Worm (Caenorhabditis elegans) whole organism, L4/young adult: Measurements from ENCODE around the gene F35H10.5.

Experiments
- W03F9.2 ChIP-seq: fragments of 150-350 bp; optimal IDR thresholded peaks from 2 replicates; lab custom pipeline; 2014; ENCODE audit warnings: missing biosample characterization, missing genetic modification characterization
- dao-5 ChIP-seq: sonication (generic microtip); optimal IDR thresholded peaks from 2 replicates; lab custom pipeline; 2016; ENCODE audit warnings: missing genotype, missing genetic modification characterization, moderate library complexity, missing compliant biosample characterization
- him-1 ChIP-seq: sonication (generic microtip); optimal IDR thresholded peaks from 2 replicates; lab custom pipeline; 2016; ENCODE audit warnings: missing genotype, missing genetic modification reagents, missing genetic modification characterization, missing compliant biosample characterization

The F35H10.5 gene

DNA sequence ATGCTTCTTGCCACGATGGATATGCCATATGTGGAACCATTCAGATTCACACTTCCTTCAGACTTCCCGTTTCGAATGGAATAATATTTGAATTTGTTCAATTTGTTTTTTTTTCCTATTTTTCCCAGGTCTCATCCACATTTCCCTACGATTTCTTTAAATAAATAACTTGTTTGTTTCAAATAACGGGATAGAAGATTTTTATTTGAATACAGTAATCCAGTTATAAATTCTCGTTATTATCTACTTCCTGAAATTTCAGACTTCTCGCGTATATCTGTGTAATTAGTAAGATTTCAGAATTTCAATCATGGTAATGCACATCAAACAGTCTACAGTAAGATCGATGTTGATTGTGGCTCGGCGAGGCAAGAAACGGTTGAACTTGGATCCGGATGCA, at the start of gene F35H10.5:
TSS of gene F35H10.5 (plus strand) at position 301 of the 400 bp plus-strand sequence.
- TF ChIP-seq him-1 (tag; lab: Kevin White, UChicago) = no peak
- no peak for TF ChIP-seq dao-5 (tag; lab: Kevin White, UChicago)
- TF ChIP-seq W03F9.2 = no peak

DNA sequence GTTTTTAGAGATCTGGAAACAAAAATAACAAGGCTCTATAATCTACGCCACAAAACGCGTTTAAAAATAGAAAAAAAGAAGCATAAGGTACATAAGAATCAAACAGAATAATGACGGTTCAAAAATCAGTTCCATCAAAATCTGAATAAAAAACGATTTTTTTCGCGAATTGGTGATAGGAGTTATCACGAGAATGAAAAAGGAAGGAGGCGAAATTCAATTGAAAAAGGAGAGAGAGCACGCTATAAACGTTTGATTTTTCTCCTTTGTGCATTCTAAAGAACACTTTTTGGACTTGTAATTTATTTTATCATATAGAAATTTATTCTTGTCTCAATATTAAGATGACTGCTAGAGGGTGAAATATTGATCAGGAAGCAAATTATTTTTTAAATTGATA, 49.2 kb upstream of the F35H10.5 start:
- TF ChIP-seq W03F9.2 = no peak
- no peak for TF ChIP-seq dao-5 (tag; lab: Kevin White, UChicago)
- no peak for TF ChIP-seq him-1 (tag; lab: Kevin White, UChicago)

DNA sequence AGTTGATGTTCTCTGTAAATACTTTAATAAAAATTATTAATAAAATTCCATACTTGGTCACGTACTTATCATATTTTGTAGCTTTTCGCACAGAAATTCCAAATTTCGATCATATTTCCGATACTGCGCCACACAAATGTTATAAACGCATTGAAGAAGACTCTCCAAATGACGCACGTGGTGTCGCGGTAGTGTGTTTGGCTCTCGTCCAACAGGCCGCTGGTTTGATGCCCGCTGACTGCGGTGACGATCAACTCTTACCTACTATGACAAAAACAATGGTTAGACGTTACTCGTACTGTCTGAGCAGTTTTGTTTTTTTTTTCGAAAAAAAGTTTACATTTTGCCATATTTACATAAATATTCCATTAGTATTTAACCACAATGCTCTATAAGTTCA, 47.7 kb upstream of the F35H10.5 start:
- peak; percentile 91 for TF ChIP-seq dao-5 (tag; lab: Kevin White, UChicago)
- TF ChIP-seq him-1 (tag; lab: Kevin White, UChicago) = peak; percentile 60
- TF ChIP-seq W03F9.2 = peak; percentile 69

DNA sequence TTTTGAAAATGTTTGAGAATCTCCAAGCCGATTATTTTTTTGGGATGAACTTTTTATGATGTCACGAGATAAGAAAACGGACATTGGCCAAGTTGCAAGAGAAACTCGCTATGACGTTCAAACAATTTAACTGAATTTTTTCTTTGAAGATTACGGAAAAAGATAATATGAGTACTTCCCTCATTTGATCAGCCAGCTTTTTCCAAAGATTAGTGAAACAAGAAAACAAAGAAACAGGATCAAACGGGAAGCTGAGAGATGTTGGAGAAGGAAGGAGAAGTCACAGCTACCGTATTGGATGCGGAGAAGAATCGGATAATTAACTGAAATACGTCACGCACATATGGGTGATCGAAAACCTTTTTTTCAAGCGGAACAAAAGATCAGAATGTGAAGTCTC, 46.4 kb upstream of the F35H10.5 start:
- no peak for TF ChIP-seq W03F9.2
- no peak for TF ChIP-seq dao-5 (tag; lab: Kevin White, UChicago)
- no peak for TF ChIP-seq him-1 (tag; lab: Kevin White, UChicago)

DNA sequence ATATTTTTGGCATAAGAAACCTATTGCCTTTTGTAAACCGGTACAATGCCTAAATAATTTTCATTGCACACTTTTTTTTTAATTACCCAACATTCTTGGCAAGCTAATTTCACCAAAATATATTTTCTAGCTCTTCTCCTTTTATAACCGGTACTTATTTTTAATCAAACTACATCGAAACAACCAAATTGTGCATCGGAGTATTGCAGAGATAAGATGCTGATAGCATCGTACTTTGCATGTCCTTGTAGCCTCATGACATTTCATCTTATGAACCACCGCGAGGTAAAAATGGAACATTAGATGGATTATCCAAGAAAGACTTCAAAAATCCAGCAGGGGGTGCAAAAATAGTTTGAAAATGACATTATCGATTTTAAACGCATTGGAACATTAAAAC, 45.3 kb upstream of the F35H10.5 start:
- TF ChIP-seq him-1 (tag; lab: Kevin White, UChicago) (no peak), dao-5 (tag; lab: Kevin White, UChicago) (no peak), W03F9.2 (no peak)

DNA sequence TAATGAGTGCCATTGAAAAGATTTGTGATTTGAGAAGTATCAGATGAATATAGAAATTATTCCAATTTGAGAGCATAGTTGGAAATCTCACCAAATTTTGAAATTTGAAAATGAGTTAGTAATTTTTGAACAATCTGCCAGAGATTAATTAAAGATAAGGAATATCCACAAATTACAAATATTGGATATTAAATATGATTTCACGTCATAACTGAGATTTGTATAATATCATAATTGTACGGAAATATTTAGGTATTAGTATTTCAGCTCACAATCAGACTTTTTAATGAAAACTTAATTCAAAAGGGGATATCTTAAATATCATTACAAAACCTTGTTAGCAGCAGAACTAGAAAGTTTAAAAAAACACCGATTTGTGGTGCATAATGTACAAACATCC, 40.7 kb upstream of the F35H10.5 start, which contains the start of gene K07H8.7:
TSS of gene K07H8.7 (minus strand) at position 101 of the 400 bp plus-strand sequence.
- no peak for TF ChIP-seq W03F9.2

DNA sequence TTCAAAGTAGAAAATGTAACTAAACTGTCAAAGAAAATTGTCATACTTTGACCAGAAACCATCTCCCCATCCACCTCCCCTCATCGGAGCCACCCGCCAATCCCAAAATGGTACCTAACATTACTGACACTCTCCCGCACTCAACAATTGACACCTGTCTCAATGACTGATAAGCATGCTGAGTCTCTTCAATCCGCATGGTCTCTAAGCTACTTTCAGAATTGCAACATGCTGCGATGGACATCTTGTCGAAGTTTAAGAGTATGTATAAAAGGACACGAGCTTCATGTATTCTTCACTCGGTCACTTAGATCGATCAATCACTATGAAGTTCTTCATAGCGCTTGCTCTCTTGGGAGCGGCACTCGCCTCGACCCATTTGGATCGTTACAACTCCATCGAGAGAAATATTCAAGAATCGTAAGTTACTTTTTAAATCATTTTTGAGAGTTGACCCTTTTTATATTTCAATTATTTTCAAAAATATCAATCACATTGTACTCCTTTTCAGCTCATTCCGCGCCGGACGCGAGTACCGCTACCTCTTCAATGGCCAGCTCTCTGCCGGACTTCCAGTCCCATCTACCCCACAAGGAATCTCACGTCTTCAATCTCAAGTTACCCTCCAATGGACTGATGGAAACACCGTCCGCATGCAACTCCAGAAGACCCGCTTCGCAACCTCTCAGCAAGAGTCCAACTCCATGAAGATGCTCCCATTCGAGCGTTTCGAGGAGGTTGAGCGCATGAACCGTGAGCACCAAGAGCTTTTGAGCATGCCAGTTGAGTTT, 39.5 kb upstream of the F35H10.5 start, which contains the start of gene vit-6:
TSS of gene vit-6 (plus strand) at position 310 of the 791 bp plus-strand sequence.
- TF ChIP-seq dao-5 (tag; lab: Kevin White, UChicago) (peak; percentile 50), him-1 (tag; lab: Kevin White, UChicago) (no peak)

DNA sequence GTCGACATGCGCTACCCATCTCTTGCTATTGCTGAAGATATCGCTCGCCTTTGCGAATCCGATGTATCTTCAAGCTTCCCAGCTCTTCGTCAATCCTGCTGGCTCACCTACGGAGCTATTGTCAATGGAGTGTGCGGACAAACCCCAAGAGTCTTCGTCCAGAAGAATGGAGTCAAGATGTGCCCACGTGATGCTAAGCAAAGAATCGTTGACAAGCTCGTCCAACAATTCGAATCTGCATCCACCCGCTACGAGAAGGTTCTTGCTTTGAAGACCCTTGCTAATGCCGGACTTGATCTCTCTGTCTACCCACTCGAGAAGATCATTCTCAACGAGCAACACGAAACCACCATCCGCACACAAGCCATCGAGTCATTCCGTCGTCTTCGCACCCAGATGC, 37.9 kb upstream of the F35H10.5 start:
- TF ChIP-seq W03F9.2 (no peak), dao-5 (tag; lab: Kevin White, UChicago) (no peak), him-1 (tag; lab: Kevin White, UChicago) (no peak)

DNA sequence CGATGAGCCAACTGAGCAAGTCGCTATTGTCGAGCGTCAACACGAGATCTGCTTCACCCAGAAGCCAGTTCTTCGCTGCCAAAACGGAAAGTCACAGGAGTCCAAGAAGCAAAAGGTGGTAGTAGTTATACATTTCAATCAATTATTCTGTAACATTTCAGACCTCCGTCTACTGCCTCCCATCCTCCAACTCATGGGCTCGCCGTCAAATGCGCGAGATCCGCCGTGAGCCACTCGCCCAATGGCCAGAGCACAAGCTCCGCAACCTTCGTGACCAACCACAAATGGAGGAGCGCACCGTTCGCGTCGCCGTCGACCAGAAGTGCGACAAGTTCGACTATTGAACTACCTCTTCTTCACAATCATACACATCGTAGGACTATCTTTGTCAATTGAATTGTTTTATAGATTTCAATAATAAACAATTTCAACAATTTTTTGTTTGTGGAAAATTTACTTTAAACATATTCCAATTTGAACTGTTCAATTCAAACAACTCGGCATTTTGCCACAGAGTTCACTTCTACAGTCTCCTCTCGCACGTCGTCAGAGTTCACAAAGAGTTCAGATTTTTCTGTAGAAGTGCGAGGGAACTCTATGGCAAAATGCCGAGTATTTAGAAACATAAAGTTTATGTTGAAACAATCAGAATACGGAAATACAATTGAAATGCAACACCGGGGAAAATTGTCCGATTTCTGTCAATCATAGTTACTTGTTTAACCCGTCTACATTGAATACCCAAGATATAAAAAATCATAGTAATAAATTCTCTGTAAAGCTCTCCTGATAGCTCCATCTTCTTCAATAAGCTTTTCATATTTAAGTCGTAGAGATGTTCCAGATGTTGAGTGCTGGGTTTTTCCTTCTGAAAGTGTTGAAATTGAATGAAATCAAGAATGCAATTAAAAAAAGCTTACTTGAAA, 34.3 kb upstream of the F35H10.5 start:
- TF ChIP-seq dao-5 (tag; lab: Kevin White, UChicago) = no peak
- TF ChIP-seq W03F9.2 = no peak
- no peak for TF ChIP-seq him-1 (tag; lab: Kevin White, UChicago)

DNA sequence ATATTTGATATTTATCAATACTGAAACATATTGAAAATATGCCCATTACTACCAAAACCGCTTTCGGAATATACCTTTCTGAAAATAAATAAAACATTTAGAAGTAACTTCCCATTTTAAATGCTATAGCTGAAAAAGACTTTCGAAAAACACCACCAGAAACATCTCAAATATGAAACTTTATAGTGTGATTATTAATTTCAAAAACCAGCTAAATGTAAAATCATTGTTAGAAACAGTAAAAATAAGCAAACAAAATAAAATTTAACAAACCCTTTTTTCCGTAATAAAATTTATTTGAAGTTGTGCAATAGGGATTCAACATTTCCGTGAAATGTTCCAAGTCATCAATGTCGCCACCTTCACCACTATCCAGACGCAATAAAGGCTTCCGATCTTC, 32.5 kb upstream of the F35H10.5 start, which contains the start of the genes K07H8.5 and K07H8.8:
TSS of gene K07H8.5 (plus strand) at position 301 of the 400 bp plus-strand sequence.
TSS of gene K07H8.8 (minus strand) at position 389 of the 400 bp plus-strand sequence.
- TF ChIP-seq W03F9.2 (no peak), him-1 (tag; lab: Kevin White, UChicago) (no peak)

DNA sequence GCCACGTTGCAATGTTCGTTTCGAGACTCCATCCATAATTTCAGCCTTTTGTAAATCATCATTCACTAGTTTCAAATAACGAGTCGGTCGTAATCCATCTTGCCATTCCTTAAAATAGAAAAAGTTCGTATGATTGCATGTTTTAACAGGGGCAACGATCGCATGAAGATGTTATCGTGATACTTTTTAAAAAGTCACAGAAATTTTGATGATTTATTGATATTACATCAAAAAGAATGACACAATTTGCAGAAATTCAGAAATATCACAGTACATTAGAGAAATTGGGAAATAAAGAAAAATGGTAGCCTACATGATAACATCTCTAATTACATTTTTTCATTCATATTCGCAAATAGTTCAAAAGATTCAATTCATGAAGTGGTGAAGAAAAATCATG, 27.2 kb upstream of the F35H10.5 start:
- TF ChIP-seq dao-5 (tag; lab: Kevin White, UChicago) (no peak), W03F9.2 (no peak), him-1 (tag; lab: Kevin White, UChicago) (no peak)

DNA sequence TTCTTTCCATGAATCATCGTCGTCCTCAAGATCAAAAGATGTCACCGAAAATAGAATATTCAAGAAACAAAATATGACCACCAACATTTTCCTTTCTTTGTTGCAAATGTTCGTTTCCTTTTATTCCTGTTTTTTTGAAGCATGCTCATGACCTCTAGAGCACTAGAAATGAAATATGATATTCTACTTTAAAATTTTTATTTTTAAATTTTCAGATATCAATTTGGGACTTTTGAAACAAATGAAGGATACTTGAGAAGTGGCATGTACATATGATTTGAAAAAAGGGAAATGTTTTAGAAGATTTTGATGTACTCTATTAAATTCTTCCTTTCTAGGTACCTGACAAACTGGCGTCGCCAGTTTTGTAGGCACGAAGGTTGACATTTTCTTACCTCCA, 25.3 kb upstream of the F35H10.5 start, which contains the start of gene K07H8.11:
TSS of gene K07H8.11 (minus strand) at position 101 of the 400 bp plus-strand sequence.
- no peak for TF ChIP-seq W03F9.2
- no peak for TF ChIP-seq dao-5 (tag; lab: Kevin White, UChicago)
- TF ChIP-seq him-1 (tag; lab: Kevin White, UChicago) = no peak

DNA sequence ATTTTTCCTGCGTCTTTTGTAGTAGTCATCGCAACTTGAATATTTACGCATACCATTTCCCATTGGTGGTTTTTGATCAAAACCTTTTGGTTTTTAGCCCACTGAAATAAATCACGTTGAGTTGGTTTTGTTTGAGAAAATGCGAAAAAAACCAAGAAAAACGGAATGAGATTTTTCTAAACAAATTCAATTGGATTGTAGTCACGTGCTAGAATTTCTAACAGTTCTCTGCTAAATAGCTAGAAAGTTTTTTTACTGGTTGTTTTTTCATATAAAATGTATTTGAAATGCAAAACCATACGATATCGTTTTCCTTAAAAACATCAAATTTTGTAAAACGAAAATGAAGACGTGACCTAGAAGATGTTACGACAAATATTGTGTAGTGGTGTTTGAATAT, 24.0 kb upstream of the F35H10.5 start, which contains the start of gene K07H8.12:
TSS of gene K07H8.12 (minus strand) at position 101 of the 400 bp plus-strand sequence.
- TF ChIP-seq dao-5 (tag; lab: Kevin White, UChicago) = no peak
- no peak for TF ChIP-seq W03F9.2
- no peak for TF ChIP-seq him-1 (tag; lab: Kevin White, UChicago)

DNA sequence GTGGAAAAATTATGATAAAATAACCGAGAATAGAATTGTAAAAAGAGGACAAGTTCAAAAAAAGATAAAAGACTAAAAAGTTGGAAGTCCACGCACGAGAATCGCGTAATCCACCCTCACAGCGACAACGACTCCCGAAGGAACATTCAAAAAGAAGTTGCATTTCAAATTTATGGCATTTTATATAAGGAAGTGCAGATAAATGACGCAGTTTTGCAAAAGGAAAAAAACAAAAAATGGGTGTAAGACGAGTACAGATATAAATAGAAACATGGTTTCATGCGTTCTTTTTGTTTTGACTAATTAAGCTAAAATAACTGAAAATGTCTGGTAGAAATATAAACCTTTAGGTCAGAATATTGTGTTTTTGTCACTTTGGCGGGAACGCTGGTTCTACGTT, 17.4 kb upstream of the F35H10.5 start:
- no peak for TF ChIP-seq him-1 (tag; lab: Kevin White, UChicago)
- TF ChIP-seq dao-5 (tag; lab: Kevin White, UChicago) = no peak
- no peak for TF ChIP-seq W03F9.2
